Worm (Caenorhabditis elegans) whole organism, mixed stage, embryonic: ENCODE measurements around the gene pitr-3.
A peak's percentile ranks its signal among the peaks of the same experiment; 100 is the strongest.

Experiments used
- M03D4.4 ChIP-seq: sonication (generic microtip); optimal IDR thresholded peaks from 2 replicates; lab custom pipeline; 2017; ENCODE audit warnings: mild to moderate bottlenecking, missing genetic modification characterization, missing compliant biosample characterization
- bed-3 ChIP-seq: fragments of 200-800 bp; sonication (Bioruptor generic); optimal IDR thresholded peaks from 3 replicates; lab custom pipeline; 2018; ENCODE audit warnings: mild to moderate bottlenecking, missing genetic modification characterization, moderate library complexity, missing compliant biosample characterization
- blmp-1 ChIP-seq: fragments of 150-350 bp; optimal IDR thresholded peaks from 2 replicates; lab custom pipeline; 2014; ENCODE audit warnings: missing biosample characterization, missing genetic modification characterization
- ceh-39 ChIP-seq: fragments of 150-350 bp; optimal IDR thresholded peaks from 2 replicates; lab custom pipeline; 2014; ENCODE audit warnings: missing biosample characterization, missing genetic modification characterization
- ceh-43 ChIP-seq: fragments of 200-800 bp; sonication (Bioruptor generic); optimal IDR thresholded peaks from 2 replicates; lab custom pipeline; 2018; ENCODE audit warnings: mild to moderate bottlenecking, missing genetic modification characterization, moderate library complexity, missing compliant biosample characterization
- ceh-83 ChIP-seq: fragments of 200-800 bp; sonication (Bioruptor generic); optimal IDR thresholded peaks from 2 replicates; lab custom pipeline; 2018; ENCODE audit warnings: mild to moderate bottlenecking, missing genetic modification characterization, missing compliant biosample characterization
- ces-1 ChIP-seq: fragments of 150-350 bp; optimal IDR thresholded peaks from 2 replicates; lab custom pipeline; 2014; ENCODE audit warnings: missing biosample characterization, missing genetic modification reagents, missing genetic modification characterization
- cnd-1 ChIP-seq: fragments of 200-800 bp; sonication (Bioruptor generic); optimal IDR thresholded peaks from 2 replicates; lab custom pipeline; 2018; ENCODE audit warnings: mild to moderate bottlenecking, missing genetic modification characterization, missing compliant biosample characterization
- elt-1 ChIP-seq: sonication (generic microtip); optimal IDR thresholded peaks from 2 replicates; lab custom pipeline; 2017; ENCODE audit warnings: missing genetic modification characterization, mild to moderate bottlenecking, missing compliant biosample characterization, antibody characterized with exemption, moderate library complexity, borderline replicate concordance; ENCODE audit not compliant: insufficient read depth
- elt-3 ChIP-seq: fragments of 150-350 bp; optimal IDR thresholded peaks from 2 replicates; lab custom pipeline; 2014; ENCODE audit warnings: missing biosample characterization, missing genetic modification characterization
- flh-1 ChIP-seq: fragments of 200-800 bp; sonication (Bioruptor generic); optimal IDR thresholded peaks from 2 replicates; lab custom pipeline; 2018; ENCODE audit warnings: mild to moderate bottlenecking, missing genetic modification characterization, moderate library complexity, missing compliant biosample characterization
- ham-2 ChIP-seq: fragments of 200-800 bp; sonication (Bioruptor generic); optimal IDR thresholded peaks from 2 replicates; lab custom pipeline; 2018; ENCODE audit warnings: mild to moderate bottlenecking, missing genetic modification characterization, missing compliant biosample characterization
- hlh-1 ChIP-seq: fragments of 150-350 bp; optimal IDR thresholded peaks from 2 replicates; lab custom pipeline; 2014; ENCODE audit warnings: missing biosample characterization, missing genetic modification reagents, missing genetic modification characterization
- lin-13 ChIP-seq: fragments of 150-350 bp; optimal IDR thresholded peaks from 2 replicates; lab custom pipeline; 2014; ENCODE audit warnings: missing biosample characterization, missing genetic modification characterization
- mab-5 ChIP-seq: fragments of 150-350 bp; optimal IDR thresholded peaks from 2 replicates; lab custom pipeline; 2014; ENCODE audit warnings: missing biosample characterization, missing genetic modification characterization
- mep-1 ChIP-seq: fragments of 150-350 bp; optimal IDR thresholded peaks from 2 replicates; lab custom pipeline; 2017; ENCODE audit warnings: missing biosample characterization, missing genetic modification reagents, missing genetic modification characterization, inconsistent platforms
- nhr-12 ChIP-seq: fragments of 150-350 bp; optimal IDR thresholded peaks from 2 replicates; lab custom pipeline; 2014; ENCODE audit warnings: missing biosample characterization, missing genetic modification characterization
- nhr-2 ChIP-seq: fragments of 150-350 bp; optimal IDR thresholded peaks from 2 replicates; lab custom pipeline; 2014; ENCODE audit warnings: missing biosample characterization, missing genetic modification characterization
- nhr-28 ChIP-seq: fragments of 150-350 bp; optimal IDR thresholded peaks from 2 replicates; lab custom pipeline; 2014; ENCODE audit warnings: missing biosample characterization, missing genetic modification characterization
- nhr-76 ChIP-seq: sonication (generic microtip); optimal IDR thresholded peaks from 2 replicates; lab custom pipeline; 2017; ENCODE audit warnings: missing biosample characterization, missing genetic modification characterization
- pha-4 ChIP-seq: fragments of 150-350 bp; optimal IDR thresholded peaks from 2 replicates; lab custom pipeline; 2018; ENCODE audit warnings: missing biosample characterization, missing genetic modification reagents, missing genetic modification characterization
- sem-2 ChIP-seq: fragments of 200-800 bp; sonication (Bioruptor generic); optimal IDR thresholded peaks from 2 replicates; lab custom pipeline; 2018; ENCODE audit warnings: mild to moderate bottlenecking, missing genetic modification characterization, missing compliant biosample characterization
- snpc-4 ChIP-seq: fragments of 150-350 bp; optimal IDR thresholded peaks from 2 replicates; lab custom pipeline; 2014; ENCODE audit warnings: missing biosample characterization, missing genetic modification characterization
- tbx-8 ChIP-seq: fragments of 200-800 bp; sonication (Bioruptor generic); optimal IDR thresholded peaks from 2 replicates; lab custom pipeline; 2018; ENCODE audit warnings: mild to moderate bottlenecking, missing genetic modification characterization, moderate library complexity, missing compliant biosample characterization
- unc-120 ChIP-seq: sonication (generic microtip); optimal IDR thresholded peaks from 2 replicates; lab custom pipeline; 2017; ENCODE audit warnings: missing genetic modification characterization, missing compliant biosample characterization; ENCODE audit not compliant: poor library complexity, severe bottlenecking
- unc-39 ChIP-seq: fragments of 150-350 bp; optimal IDR thresholded peaks from 2 replicates; lab custom pipeline; 2014; ENCODE audit warnings: missing biosample characterization, missing genetic modification characterization
- unc-62 ChIP-seq: fragments of 150-350 bp; optimal IDR thresholded peaks from 2 replicates; lab custom pipeline; 2014; ENCODE audit warnings: missing biosample characterization, missing genetic modification reagents, missing genetic modification characterization
- zip-8 ChIP-seq: fragments of 150-350 bp; optimal IDR thresholded peaks from 2 replicates; lab custom pipeline; 2014; ENCODE audit warnings: missing biosample characterization, missing genetic modification characterization
- ztf-11 ChIP-seq: fragments of 150-350 bp; optimal IDR thresholded peaks from 2 replicates; lab custom pipeline; 2014; ENCODE audit warnings: missing biosample characterization, missing genetic modification characterization

The pitr-3 gene

ce11 chrV:9162955-9163468, 21.8 kb upstream of the pitr-3 start, which contains the start of gene col-145:
Gene col-145 (minus strand): TSS chrV:9163005.
- TF ChIP-seq zip-8 (tag; lab: Kevin White, UChicago) (no peak), M03D4.4 (tag; lab: Kevin White, UChicago) (no peak), mep-1 (tag; lab: Kevin White, UChicago) (no peak), tbx-8 (GFP tag; lab: Kevin White, UChicago) (no peak), ces-1 (GFP tag; lab: Kevin White, UChicago) (no peak), nhr-2 (tag; lab: Kevin White, UChicago) (no peak), elt-3 (tag; lab: Kevin White, UChicago) (no peak), unc-62 (GFP tag; lab: Kevin White, UChicago) (no peak), ceh-43 (GFP tag; lab: Kevin White, UChicago) (no peak), blmp-1 (no peak), nhr-12 (tag; lab: Kevin White, UChicago) (no peak), hlh-1 (tag; lab: Kevin White, UChicago) (no peak), elt-1 (tag; lab: Kevin White, UChicago) (no peak), nhr-76 (no peak), unc-120 (tag; lab: Kevin White, UChicago) (no peak), cnd-1 (tag; lab: Kevin White, UChicago) (no peak)

- no peak for TF ChIP-seq elt-1 (tag; lab: Kevin White, UChicago)
- no peak for TF ChIP-seq zip-8 (tag; lab: Kevin White, UChicago)
- no peak for TF ChIP-seq M03D4.4 (tag; lab: Kevin White, UChicago)
- TF ChIP-seq elt-3 (tag; lab: Kevin White, UChicago): no peak
- TF ChIP-seq mab-5: no peak
- TF ChIP-seq mep-1 (tag; lab: Kevin White, UChicago): no peak
- no peak for TF ChIP-seq cnd-1 (tag; lab: Kevin White, UChicago)
- no peak for TF ChIP-seq ztf-11 (tag; lab: Kevin White, UChicago)
- TF ChIP-seq bed-3: no peak
- no peak for TF ChIP-seq unc-62 (GFP tag; lab: Kevin White, UChicago)
- TF ChIP-seq ces-1 (GFP tag; lab: Kevin White, UChicago): no peak
- no peak for TF ChIP-seq ceh-43 (GFP tag; lab: Kevin White, UChicago)
- TF ChIP-seq unc-39: no peak
- no peak for TF ChIP-seq ham-2
- TF ChIP-seq ceh-83: no peak
- no peak for TF ChIP-seq nhr-2 (tag; lab: Kevin White, UChicago)
- TF ChIP-seq blmp-1: no peak
- TF ChIP-seq tbx-8 (GFP tag; lab: Kevin White, UChicago): no peak
- no peak for TF ChIP-seq sem-2
Measured at ce11 chrV:9162118-9162729, 21.0 kb upstream of the pitr-3 start.

- no peak for TF ChIP-seq nhr-76
- no peak for TF ChIP-seq flh-1 (GFP tag; lab: Kevin White, UChicago)
- no peak for TF ChIP-seq ceh-39 (tag; lab: Kevin White, UChicago)
- no peak for TF ChIP-seq unc-120 (tag; lab: Kevin White, UChicago)
- no peak for TF ChIP-seq ztf-11 (tag; lab: Kevin White, UChicago)
- no peak for TF ChIP-seq ceh-43 (GFP tag; lab: Kevin White, UChicago)
- TF ChIP-seq blmp-1: no peak
- TF ChIP-seq sem-2: no peak
- TF ChIP-seq mab-5: no peak
- TF ChIP-seq nhr-12 (tag; lab: Kevin White, UChicago): no peak
- no peak for TF ChIP-seq M03D4.4 (tag; lab: Kevin White, UChicago)
- no peak for TF ChIP-seq pha-4
- no peak for TF ChIP-seq lin-13 (tag; lab: Kevin White, UChicago)
- TF ChIP-seq unc-62 (GFP tag; lab: Kevin White, UChicago): no peak
- TF ChIP-seq nhr-2 (tag; lab: Kevin White, UChicago): no peak
- no peak for TF ChIP-seq hlh-1 (tag; lab: Kevin White, UChicago)
- no peak for TF ChIP-seq snpc-4 (tag; lab: Kevin White, UChicago)
Measured at ce11 chrV:9160224-9160886, 19.2 kb upstream of the pitr-3 start, which contains the start of gene col-144. Gene col-144 (minus strand): TSS chrV:9160642.

ce11 chrV:9157597-9157996, 16.4 kb upstream of the pitr-3 start:
- TF ChIP-seq nhr-28 (tag; lab: Kevin White, UChicago) (no peak), ces-1 (GFP tag; lab: Kevin White, UChicago) (peak; percentile 86), ceh-39 (tag; lab: Kevin White, UChicago) (no peak)
